Worm (Caenorhabditis elegans) whole organism, L3 larva: ENCODE data around the gene F07E5.7.

Source experiments
- ZK546.5 ChIP-seq: sonication (generic microtip); optimal IDR thresholded peaks from 2 replicates; lab custom pipeline; 2017; ENCODE audit warnings: missing biosample characterization, missing genetic modification characterization
- ceh-16 ChIP-seq: sonication (generic microtip); optimal IDR thresholded peaks from 2 replicates; lab custom pipeline; 2017; ENCODE audit warnings: missing biosample characterization, missing genetic modification characterization
- ceh-28 ChIP-seq: fragments of 150-350 bp; optimal IDR thresholded peaks from 2 replicates; lab custom pipeline; 2014; ENCODE audit warnings: missing biosample characterization, missing genetic modification reagents, missing genetic modification characterization
- ceh-82 ChIP-seq: fragments of 150-350 bp; optimal IDR thresholded peaks from 2 replicates; lab custom pipeline; 2014; ENCODE audit warnings: missing biosample characterization, missing genetic modification characterization
- ceh-9 ChIP-seq: sonication (generic microtip); optimal IDR thresholded peaks from 2 replicates; lab custom pipeline; 2018; ENCODE audit warnings: missing biosample characterization, missing genetic modification characterization
- daf-12 ChIP-seq: fragments of 150-350 bp; optimal IDR thresholded peaks from 2 replicates; lab custom pipeline; 2014; ENCODE audit warnings: missing biosample characterization, missing genetic modification reagents, missing genetic modification characterization
- egl-5 ChIP-seq: fragments of 150-350 bp; optimal IDR thresholded peaks from 2 replicates; lab custom pipeline; 2017; ENCODE audit warnings: missing biosample characterization, missing genetic modification reagents, missing genetic modification characterization, inconsistent platforms
- elt-2 ChIP-seq: sonication (generic microtip); optimal IDR thresholded peaks from 2 replicates; lab custom pipeline; 2016; ENCODE audit warnings: missing genetic modification reagents, mild to moderate bottlenecking, missing genetic modification characterization, missing compliant biosample characterization
- elt-3 ChIP-seq, 3 experiments: fragments of 150-350 bp in 1 of 3; sonication (generic microtip) in 2 of 3; optimal IDR thresholded peaks; 2 replicates in 2 of 3; 4 replicates in 1 of 3; lab custom pipeline; 2014 to 2017; ENCODE audit warnings: missing biosample characterization in 3 of 3, missing genetic modification characterization in 3 of 3
- eor-1 ChIP-seq, 2 experiments: fragments of 150-350 bp; optimal IDR thresholded peaks; 2 replicates each; lab custom pipeline; 2014 to 2018; ENCODE audit warnings: missing biosample characterization in 2 of 2, missing genetic modification characterization in 2 of 2
- fkh-10 ChIP-seq: sonication (generic microtip); optimal IDR thresholded peaks from 2 replicates; lab custom pipeline; 2017; ENCODE audit warnings: missing biosample characterization, missing genetic modification reagents, missing genetic modification characterization
- fkh-2 ChIP-seq: fragments of 150-350 bp; optimal IDR thresholded peaks from 2 replicates; lab custom pipeline; 2014; ENCODE audit warnings: missing biosample characterization, missing genetic modification reagents, missing genetic modification characterization
- fos-1 ChIP-seq: fragments of 150-350 bp; optimal IDR thresholded peaks from 2 replicates; lab custom pipeline; 2014; ENCODE audit warnings: missing biosample characterization, missing genetic modification characterization
- lin-39 ChIP-seq: fragments of 150-350 bp; optimal IDR thresholded peaks from 2 replicates; lab custom pipeline; 2018; ENCODE audit warnings: missing biosample characterization, missing genetic modification reagents, missing genetic modification characterization
- lsy-12 ChIP-seq: sonication (generic microtip); optimal IDR thresholded peaks from 2 replicates; lab custom pipeline; 2016; ENCODE audit warnings: mild to moderate bottlenecking, missing genetic modification characterization, missing compliant biosample characterization
- mdl-1 ChIP-seq: fragments of 150-350 bp; optimal IDR thresholded peaks from 2 replicates; lab custom pipeline; 2014; ENCODE audit warnings: missing biosample characterization, missing genetic modification characterization
- nfya-1 ChIP-seq: sonication (generic microtip); optimal IDR thresholded peaks from 2 replicates; lab custom pipeline; 2017; ENCODE audit warnings: missing genetic modification characterization, mild to moderate bottlenecking, missing compliant biosample characterization, antibody characterized with exemption, moderate library complexity; ENCODE audit not compliant: insufficient read depth
- nhr-12 ChIP-seq: fragments of 150-350 bp; optimal IDR thresholded peaks from 2 replicates; lab custom pipeline; 2014; ENCODE audit warnings: missing biosample characterization, missing genetic modification characterization
- nhr-237 ChIP-seq: fragments of 150-350 bp; optimal IDR thresholded peaks from 2 replicates; lab custom pipeline; 2014; ENCODE audit warnings: missing biosample characterization, missing genetic modification characterization
- nhr-28 ChIP-seq: fragments of 150-350 bp; optimal IDR thresholded peaks from 2 replicates; lab custom pipeline; 2014; ENCODE audit warnings: missing biosample characterization, missing genetic modification characterization
- nhr-43 ChIP-seq: sonication (generic microtip); optimal IDR thresholded peaks from 2 replicates; lab custom pipeline; 2016; ENCODE audit warnings: mild to moderate bottlenecking, missing genetic modification characterization, missing compliant biosample characterization; ENCODE audit not compliant: poor library complexity, severe bottlenecking
- nhr-67 ChIP-seq: fragments of 150-350 bp; optimal IDR thresholded peaks from 2 replicates; lab custom pipeline; 2014; ENCODE audit warnings: missing biosample characterization, missing genetic modification characterization
- nhr-77 ChIP-seq: fragments of 150-350 bp; optimal IDR thresholded peaks from 2 replicates; lab custom pipeline; 2014; ENCODE audit warnings: missing biosample characterization, missing genetic modification characterization
- pha-4 ChIP-seq: fragments of 150-350 bp; optimal IDR thresholded peaks from 2 replicates; lab custom pipeline; 2014; ENCODE audit warnings: missing biosample characterization, missing genetic modification reagents, missing genetic modification characterization
- pqm-1 ChIP-seq: fragments of 150-350 bp; optimal IDR thresholded peaks from 2 replicates; lab custom pipeline; 2017; ENCODE audit warnings: missing biosample characterization, missing genetic modification characterization, inconsistent platforms
- sea-2 ChIP-seq: fragments of 150-350 bp; sonication (generic microtip); optimal IDR thresholded peaks from 4 replicates; lab custom pipeline; 2014; ENCODE audit warnings: missing biosample characterization, missing genetic modification reagents, missing genetic modification characterization
- snpc-4 ChIP-seq: fragments of 150-350 bp; optimal IDR thresholded peaks from 2 replicates; lab custom pipeline; 2014; ENCODE audit warnings: missing biosample characterization, missing genetic modification characterization
- unc-39 ChIP-seq: sonication (generic microtip); optimal IDR thresholded peaks from 4 replicates; lab custom pipeline; 2017; ENCODE audit warnings: missing biosample characterization, missing genetic modification characterization
- unc-62 ChIP-seq: fragments of 150-350 bp; sonication (generic microtip); optimal IDR thresholded peaks from 4 replicates; lab custom pipeline; 2014; ENCODE audit warnings: missing biosample characterization, missing genetic modification reagents, missing genetic modification characterization
- zag-1 ChIP-seq: fragments of 150-350 bp; optimal IDR thresholded peaks from 2 replicates; lab custom pipeline; 2014; ENCODE audit warnings: missing biosample characterization, missing genetic modification characterization
- ztf-11 ChIP-seq: fragments of 150-350 bp; optimal IDR thresholded peaks from 2 replicates; lab custom pipeline; 2014; ENCODE audit warnings: missing biosample characterization, missing genetic modification characterization
- ztf-4 ChIP-seq: fragments of 150-350 bp; optimal IDR thresholded peaks from 2 replicates; lab custom pipeline; 2014; ENCODE audit warnings: missing biosample characterization, missing genetic modification characterization

The F07E5.7 gene

DNA sequence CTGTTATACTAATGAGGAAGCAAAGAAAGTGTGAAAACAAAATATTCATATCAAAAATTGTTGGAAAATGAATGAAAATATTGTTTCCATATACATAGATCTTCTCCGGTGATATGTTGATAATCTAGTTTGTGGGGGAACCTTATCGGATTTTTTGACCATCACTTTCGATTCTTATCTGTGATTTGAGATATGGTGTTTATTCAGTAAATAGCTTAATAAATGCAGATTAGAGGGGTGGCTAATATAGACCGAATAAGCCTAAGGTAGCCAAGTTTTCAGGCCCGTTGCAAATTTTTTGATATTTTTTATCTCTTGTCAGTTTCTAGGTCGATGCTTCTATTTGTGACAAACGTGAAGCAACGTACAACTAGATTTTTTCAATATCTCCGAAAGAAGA lies at the start of gene F07E5.7:
Gene F07E5.7, minus strand, starts transcription at position 101 of the 400 bp plus-strand sequence.
- TF ChIP-seq daf-12 (tag; lab: Kevin White, UChicago) (no peak), fkh-10 (GFP tag; lab: Kevin White, UChicago) (no peak), snpc-4 (tag; lab: Kevin White, UChicago) (no peak), ceh-28 (tag; lab: Kevin White, UChicago) (no peak), nhr-43 (tag; lab: Kevin White, UChicago) (no peak), ztf-11 (tag; lab: Kevin White, UChicago) (no peak), lsy-12 (tag; lab: Kevin White, UChicago) (no peak), fos-1 (tag; lab: Kevin White, UChicago) (no peak), lin-39 (tag; lab: Kevin White, UChicago) (no peak), unc-39 (tag; lab: Kevin White, UChicago) (no peak), elt-2 (tag; lab: Kevin White, UChicago) (no peak), fkh-2 (no peak), ceh-9 (no peak), nhr-67 (tag; lab: Kevin White, UChicago) (no peak), ZK546.5 (tag; lab: Kevin White, UChicago) (no peak)
- TF ChIP-seq, all 47 proteins: peak for 0

DNA sequence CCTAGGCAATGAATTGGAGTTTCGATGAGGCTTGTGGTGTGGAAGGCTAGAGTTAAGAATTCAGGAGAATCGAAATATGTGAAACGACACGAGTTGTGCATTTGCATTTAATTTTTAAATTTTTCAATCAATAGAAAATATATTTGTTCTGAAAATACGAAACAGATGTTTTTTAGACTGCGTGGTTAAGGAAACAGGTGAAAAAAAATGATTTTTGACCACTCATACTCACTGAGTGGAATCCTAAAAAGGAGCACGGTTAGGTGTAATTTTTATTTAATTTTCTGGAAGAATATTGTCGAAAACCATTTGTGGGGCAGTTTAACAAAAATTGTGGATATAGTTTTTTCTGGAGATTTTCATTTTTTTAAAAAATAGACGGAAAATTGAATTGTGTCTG lies 45.5 kb upstream of the F07E5.7 start, which contains the start of gene srh-195:
Gene srh-195, minus strand, starts transcription at position 101 of the 400 bp plus-strand sequence.
- TF ChIP-seq ztf-4 (tag; lab: Kevin White, UChicago), result no peak
- TF ChIP-seq pqm-1 (tag; lab: Kevin White, UChicago), result no peak
- TF ChIP-seq elt-3 (tag; optimal IDR thresholded peaks at IDR 0.05; lab: Kevin White, UChicago), result no peak
- no peak for TF ChIP-seq mdl-1 (tag; lab: Kevin White, UChicago)
- TF ChIP-seq nhr-12 (tag; lab: Kevin White, UChicago), result no peak
- no peak for TF ChIP-seq nhr-43 (tag; lab: Kevin White, UChicago)
- TF ChIP-seq lsy-12 (tag; lab: Kevin White, UChicago), result no peak

- TF ChIP-seq nhr-77 (tag; lab: Kevin White, UChicago) (no peak), nhr-237 (tag; lab: Kevin White, UChicago) (no peak), mdl-1 (tag; lab: Kevin White, UChicago) (no peak), elt-2 (tag; lab: Kevin White, UChicago) (no peak), ceh-82 (tag; lab: Kevin White, UChicago) (no peak), nhr-28 (tag; lab: Kevin White, UChicago) (no peak), unc-62 (GFP tag; lab: Kevin White, UChicago) (no peak), sea-2 (GFP tag; lab: Kevin White, UChicago) (no peak), nfya-1 (tag; lab: Kevin White, UChicago) (no peak), pha-4 (no peak), fkh-2 (no peak), ceh-9 (no peak)
These were observed 43.2 kb upstream of the F07E5.7 start for ce11 chrII:2114488-2114887.

ce11 chrII:2112948-2113347 lies 41.6 kb upstream of the F07E5.7 start, which contains the start of gene R52.6:
TSS of gene R52.6 (minus strand) at chrII:2113048.
- TF ChIP-seq zag-1 (tag; lab: Kevin White, UChicago) (no peak), daf-12 (tag; lab: Kevin White, UChicago) (no peak), ceh-28 (tag; lab: Kevin White, UChicago) (no peak), fos-1 (tag; lab: Kevin White, UChicago) (no peak), eor-1 (tag; optimal IDR thresholded peaks at IDR 0.05; lab: Kevin White, UChicago) (no peak), ceh-16 (no peak), elt-3 (tag; optimal IDR thresholded peaks at IDR 0.05; lab: Kevin White, UChicago) (no peak), nhr-77 (tag; lab: Kevin White, UChicago) (no peak), fkh-10 (GFP tag; lab: Kevin White, UChicago) (no peak)

DNA sequence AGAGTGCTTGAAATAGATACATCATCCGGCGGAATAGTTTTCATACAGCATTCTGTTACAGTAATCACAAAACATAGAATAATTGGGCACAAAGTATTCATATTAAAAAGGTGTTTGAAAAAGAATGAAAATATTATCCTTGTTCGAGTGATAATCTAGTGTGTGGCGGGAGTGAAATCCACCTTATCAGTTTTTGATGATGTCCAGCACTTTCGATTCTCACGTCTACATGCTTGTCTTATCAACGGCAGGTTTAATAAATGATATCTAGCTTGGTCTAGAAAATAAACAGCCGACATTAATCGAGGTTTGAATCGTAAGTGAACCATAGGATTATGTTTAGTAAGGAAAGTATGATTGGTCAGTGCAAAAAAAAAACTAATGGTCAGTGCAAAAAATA lies 38.6 kb upstream of the F07E5.7 start, which contains the start of gene R52.5:
Gene R52.5, minus strand, starts transcription at position 101 of the 400 bp plus-strand sequence.
- TF ChIP-seq ztf-11 (tag; lab: Kevin White, UChicago), result no peak
- TF ChIP-seq egl-5 (tag; lab: Kevin White, UChicago), result no peak
- no peak for TF ChIP-seq fos-1 (tag; lab: Kevin White, UChicago)
